Worm (Caenorhabditis elegans): ENCODE measurements around the gene ttr-41.

DNA sequence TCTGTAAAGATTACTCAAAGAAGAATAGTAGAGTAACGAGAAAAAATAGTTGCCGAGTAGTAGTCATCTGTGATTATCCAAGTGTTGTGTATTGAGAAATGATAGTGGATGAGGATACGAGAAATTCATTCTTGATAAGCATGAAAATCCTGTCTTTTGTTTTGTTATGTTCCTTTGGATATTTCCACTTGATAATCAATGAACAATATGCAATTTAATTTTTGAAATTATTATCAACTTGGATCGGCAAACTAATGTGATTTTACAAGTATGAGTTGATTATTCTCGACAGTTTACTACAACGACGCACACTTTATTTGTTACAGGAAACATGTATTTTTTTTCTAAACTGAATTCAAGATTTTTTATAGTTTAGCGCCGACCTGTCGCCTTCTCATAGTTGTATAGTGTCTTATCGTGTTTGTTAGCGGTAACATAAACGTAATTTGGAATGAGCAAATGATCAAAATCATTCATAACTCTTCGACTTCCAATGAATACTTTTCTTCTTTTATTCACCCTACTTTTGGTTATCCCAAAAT lies 46.3 kb upstream of the ttr-41 start, which contains the start of the genes F26G1.9 and F26G1.10:
- TF ChIP-seq ets-7 (tag; optimal IDR thresholded peaks at IDR 0.05) (no peak), sea-1 (GFP tag; conservative IDR thresholded peaks at IDR 0.05) (no peak), ceh-13 (GFP tag; optimal IDR thresholded peaks at IDR 0.05) (no peak), hmbx-1 (tag; optimal IDR thresholded peaks at IDR 0.05) (no peak), F13C5.2 (tag; optimal IDR thresholded peaks at IDR 0.05) (no peak), ama-1 (optimal IDR thresholded peaks at IDR 0.05) (no peak), tbx-37 (GFP tag; conservative IDR thresholded peaks at IDR 0.05) (no peak), B0310.2 (tag; optimal IDR thresholded peaks at IDR 0.05) (no peak), ceh-36 (tag; optimal IDR thresholded peaks at IDR 0.05) (no peak), tra-4 (tag; optimal IDR thresholded peaks at IDR 0.05) (no peak), scrt-1 (GFP tag; IDR thresholded peaks at IDR 0.05) (no peak), tbx-11 (GFP tag; IDR thresholded peaks at IDR 0.05) (no peak), flt-1 (GFP tag; IDR thresholded peaks at IDR 0.05) (no peak)

Data from whole organism, early embryonic.